1 worm cellular context compared by ENCODE assay signal in the genomic region with DNA sequence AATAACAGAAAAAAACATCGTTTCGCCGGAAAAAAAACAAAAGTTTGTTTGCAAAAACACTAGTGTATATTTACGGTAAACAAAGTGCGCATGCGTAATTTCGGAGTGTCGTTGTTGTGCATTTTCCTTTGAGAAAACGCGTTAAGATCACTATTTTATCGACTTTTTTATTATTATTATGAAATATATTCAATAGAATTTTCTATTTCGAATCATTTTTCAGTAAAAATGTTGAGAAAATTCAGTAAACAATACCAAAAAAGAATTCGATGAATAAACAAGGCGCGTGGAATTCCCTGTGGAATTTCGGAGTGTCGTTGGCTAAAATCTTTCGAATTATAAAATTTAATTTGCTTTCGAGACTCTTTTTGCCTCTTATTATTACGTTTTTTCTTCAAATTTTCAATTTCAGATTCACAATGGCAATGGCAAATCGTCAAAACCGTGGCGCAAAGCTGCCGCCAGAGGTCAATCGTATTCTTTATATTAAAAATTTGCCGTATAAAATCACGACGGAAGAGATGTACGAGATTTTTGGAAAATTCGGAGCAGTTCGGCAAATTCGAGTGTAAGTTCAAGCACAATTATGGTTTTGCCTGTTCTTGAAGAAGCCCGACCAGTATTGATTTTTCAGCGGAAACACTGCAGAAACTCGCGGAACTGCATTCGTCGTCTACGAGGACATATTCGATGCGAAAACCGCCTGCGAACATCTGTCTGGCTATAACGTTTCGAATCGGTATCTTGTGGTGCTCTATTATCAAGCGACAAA.
TF ChIP-seq lines count a peak whose summit lies in the region.

A gene (minus strand): TSS at position 36 of the 772 bp plus-strand sequence.
A gene (plus strand): TSS at position 413 of the 772 bp plus-strand sequence.

TF ChIP-seq in whole organism, L1 larva, 84 proteins besides CTCF, POLR2A, EP300 and RAD21 (continued from another document):
- peak; percentile 53 for TF ChIP-seq unc-86 (tag; optimal IDR thresholded peaks at IDR 0.05; lab: Kevin White, UChicago)
- TF ChIP-seq ceh-90 (tag; optimal IDR thresholded peaks at IDR 0.05; lab: Kevin White, UChicago), result peak; percentile 44
- TF ChIP-seq grh-1 (GFP tag; IDR thresholded peaks at IDR 0.05; lab: Robert Waterston, UW), result no peak
- no peak for TF ChIP-seq ceh-63 (GFP tag; optimal IDR thresholded peaks at IDR 0.05; lab: Kevin White, UChicago)
- TF ChIP-seq snpc-4 (tag; optimal IDR thresholded peaks at IDR 0.05; lab: Kevin White, UChicago), result no peak
- TF ChIP-seq nhr-47 (tag; optimal IDR thresholded peaks at IDR 0.05; lab: Kevin White, UChicago), result peak; percentile 89
- TF ChIP-seq mef-2 (tag; optimal IDR thresholded peaks at IDR 0.05; lab: Kevin White, UChicago), result no peak
- TF ChIP-seq aha-1 (tag; optimal IDR thresholded peaks at IDR 0.05; lab: Kevin White, UChicago), result no peak
- no peak for TF ChIP-seq unc-30 (tag; optimal IDR thresholded peaks at IDR 0.05; lab: Kevin White, UChicago)
- TF ChIP-seq ztf-4 (tag; optimal IDR thresholded peaks at IDR 0.05; lab: Kevin White, UChicago), result no peak
- TF ChIP-seq nhr-11 (tag; optimal IDR thresholded peaks at IDR 0.05; lab: Kevin White, UChicago), result no peak
- TF ChIP-seq fkh-4 (tag; optimal IDR thresholded peaks at IDR 0.05; lab: Kevin White, UChicago; ENCODE audit: borderline replicate concordance), result no peak
- no peak for TF ChIP-seq unc-130 (tag; optimal IDR thresholded peaks at IDR 0.05; lab: Kevin White, UChicago)
- no peak for TF ChIP-seq fkh-10 (GFP tag; optimal IDR thresholded peaks at IDR 0.05; lab: Kevin White, UChicago)
- TF ChIP-seq elt-3 (tag; optimal IDR thresholded peaks at IDR 0.05; lab: Kevin White, UChicago), result no peak
- no peak for TF ChIP-seq nhr-28 (tag; optimal IDR thresholded peaks at IDR 0.05; lab: Kevin White, UChicago)
- no peak for TF ChIP-seq jun-1 (tag; optimal IDR thresholded peaks at IDR 0.05; lab: Kevin White, UChicago)
- no peak for TF ChIP-seq nhr-12 (tag; optimal IDR thresholded peaks at IDR 0.05; lab: Kevin White, UChicago)
- TF ChIP-seq rnt-1 (tag; optimal IDR thresholded peaks at IDR 0.05; lab: Kevin White, UChicago), result peak; percentile 19
- TF ChIP-seq lsy-2 (tag; optimal IDR thresholded peaks at IDR 0.05; lab: Kevin White, UChicago), result peak; percentile 74 to 81
- TF ChIP-seq hlh-4 (tag; optimal IDR thresholded peaks at IDR 0.05; lab: Kevin White, UChicago), result no peak
- peak; percentile 74; the same call in 1 of the 2 replicates for TF ChIP-seq mab-9 (GFP tag; IDR thresholded peaks at IDR 0.05; lab: Robert Waterston, UW)
- no peak for TF ChIP-seq Y116A8C.19 (tag; optimal IDR thresholded peaks at IDR 0.05; lab: Kevin White, UChicago; ENCODE audit: borderline replicate concordance)
- TF ChIP-seq sup-37 (GFP tag; optimal IDR thresholded peaks at IDR 0.05; lab: Kevin White, UChicago), result peak; percentile 50
- no peak for TF ChIP-seq lir-3 (tag; optimal IDR thresholded peaks at IDR 0.05; lab: Kevin White, UChicago; ENCODE audit: poor library complexity)
- TF ChIP-seq nhr-77 (tag; optimal IDR thresholded peaks at IDR 0.05; lab: Kevin White, UChicago), result peak; percentile 24
- TF ChIP-seq nhr-19 (GFP tag; conservative IDR thresholded peaks at IDR 0.05; lab: Robert Waterston, UW), result peak; percentile 75
- peak; percentile 86 for TF ChIP-seq nhr-85 (tag; lab: Kevin White, UChicago)
- no peak for TF ChIP-seq nhr-76 (tag; optimal IDR thresholded peaks at IDR 0.05; lab: Kevin White, UChicago)
- TF ChIP-seq ceh-82 (tag; optimal IDR thresholded peaks at IDR 0.05; lab: Kevin White, UChicago), result peak in 2 of 3 experiments; percentile 25 to 33
- TF ChIP-seq C16A3.4 (tag; optimal IDR thresholded peaks at IDR 0.05; lab: Kevin White, UChicago), result peak; percentile 49
- TF ChIP-seq ama-1 (optimal IDR thresholded peaks at IDR 0.05; lab: Kevin White, UChicago), result no peak
- 0 out of 2 replicates have a peak, but pooled peaks have one; percentile 20 for TF ChIP-seq unc-98 (GFP tag; IDR thresholded peaks at IDR 0.05; lab: Robert Waterston, UW)
- TF ChIP-seq efl-3 (GFP tag; optimal IDR thresholded peaks at IDR 0.05; lab: Kevin White, UChicago), result no peak
- peak; percentile 50 for TF ChIP-seq skn-1 (tag; optimal IDR thresholded peaks at IDR 0.05; lab: Kevin White, UChicago)
- TF ChIP-seq dpl-1 (GFP tag; optimal IDR thresholded peaks at IDR 0.05; lab: Kevin White, UChicago), result peak; percentile 40 to 68 (median 50)
- peak; percentile 65 for TF ChIP-seq sox-4 (tag; optimal IDR thresholded peaks at IDR 0.05; lab: Kevin White, UChicago)
- peak; percentile 73 for TF ChIP-seq snu-23 (GFP tag; optimal IDR thresholded peaks at IDR 0.05; lab: Kevin White, UChicago)
- TF ChIP-seq lin-35 (GFP tag; optimal IDR thresholded peaks at IDR 0.05; lab: Kevin White, UChicago), result peak; percentile 58 to 62
- peak; percentile 92 for TF ChIP-seq alr-1 (tag; optimal IDR thresholded peaks at IDR 0.05; lab: Kevin White, UChicago; ENCODE audit: borderline replicate concordance)
- no peak for TF ChIP-seq sptf-1 (tag; optimal IDR thresholded peaks at IDR 0.05; lab: Kevin White, UChicago)
- TF ChIP-seq dsc-1 (tag; optimal IDR thresholded peaks at IDR 0.05; lab: Kevin White, UChicago), result peak; percentile 61
- no peak for TF ChIP-seq C34B4.2 (tag; optimal IDR thresholded peaks at IDR 0.05; lab: Kevin White, UChicago)
- peak; percentile 75 for TF ChIP-seq tbx-2 (tag; optimal IDR thresholded peaks at IDR 0.05; lab: Kevin White, UChicago)
- TF ChIP-seq pqm-1 (tag; optimal IDR thresholded peaks at IDR 0.05; lab: Kevin White, UChicago), result no peak
- peak; percentile 46 for TF ChIP-seq pax-3 (tag; optimal IDR thresholded peaks at IDR 0.05; lab: Kevin White, UChicago)
- peak; percentile 38 for TF ChIP-seq ceh-8 (GFP tag; optimal IDR thresholded peaks at IDR 0.05; lab: Kevin White, UChicago)
- TF ChIP-seq ets-5 (GFP tag; IDR thresholded peaks at IDR 0.05; lab: Robert Waterston, UW), result no peak
- peak; percentile 55 for TF ChIP-seq mep-1 (tag; optimal IDR thresholded peaks at IDR 0.05; lab: Kevin White, UChicago)
- no peak for TF ChIP-seq lin-14 (GFP tag; optimal IDR thresholded peaks at IDR 0.05; lab: Kevin White, UChicago)
- peak; percentile 62 for TF ChIP-seq nhr-20 (tag; optimal IDR thresholded peaks at IDR 0.05; lab: Kevin White, UChicago)
- TF ChIP-seq elt-2 (tag; optimal IDR thresholded peaks at IDR 0.05; lab: Kevin White, UChicago), result peak; percentile 9
- peak in 1 of 2 experiments; percentile 24 for TF ChIP-seq ztf-11 (tag; optimal IDR thresholded peaks at IDR 0.05; lab: Kevin White, UChicago)
- peak; percentile 28 for TF ChIP-seq lin-15B (tag; optimal IDR thresholded peaks at IDR 0.05; lab: Kevin White, UChicago)
- TF ChIP-seq mdl-1 (tag; optimal IDR thresholded peaks at IDR 0.05; lab: Kevin White, UChicago), result no peak
- TF ChIP-seq nhr-84 (tag; optimal IDR thresholded peaks at IDR 0.05; lab: Kevin White, UChicago), result no peak
- no peak for TF ChIP-seq hpl-2 (GFP tag; optimal IDR thresholded peaks at IDR 0.05; lab: Kevin White, UChicago)
- peak; percentile 73 for TF ChIP-seq irx-1 (tag; optimal IDR thresholded peaks at IDR 0.05; lab: Kevin White, UChicago)
- no peak for TF ChIP-seq ces-1 (GFP tag; optimal IDR thresholded peaks at IDR 0.05; lab: Kevin White, UChicago)
- TF ChIP-seq tlp-1 (tag; optimal IDR thresholded peaks at IDR 0.05; lab: Kevin White, UChicago), result no peak
- TF ChIP-seq xbp-1 (tag; optimal IDR thresholded peaks at IDR 0.05; lab: Kevin White, UChicago), result peak; percentile 74
- TF ChIP-seq hlh-17 (GFP tag; optimal IDR thresholded peaks at IDR 0.05; lab: Kevin White, UChicago; ENCODE audit: borderline replicate concordance), result no peak
- no peak for TF ChIP-seq fos-1 (tag; optimal IDR thresholded peaks at IDR 0.05; lab: Kevin White, UChicago)
- TF ChIP-seq lin-39 (tag; optimal IDR thresholded peaks at IDR 0.05; lab: Kevin White, UChicago), result peak; percentile 56
- TF ChIP-seq fkh-8 (tag; optimal IDR thresholded peaks at IDR 0.05; lab: Kevin White, UChicago), result peak; percentile 76
- peak; percentile 75 for TF ChIP-seq nhr-90 (tag; optimal IDR thresholded peaks at IDR 0.05; lab: Kevin White, UChicago; ENCODE audit: poor library complexity)
- peak; percentile 84 for TF ChIP-seq nhr-71 (tag; optimal IDR thresholded peaks at IDR 0.05; lab: Kevin White, UChicago)
- peak; percentile 55 for TF ChIP-seq zip-4 (GFP tag; optimal IDR thresholded peaks at IDR 0.05; lab: Kevin White, UChicago)
- no peak for TF ChIP-seq vab-15 (tag; optimal IDR thresholded peaks at IDR 0.05; lab: Kevin White, UChicago)
